Fruit fly (Drosophila melanogaster): ENCODE data around the gene CG33673.
A peak's percentile ranks its signal among the peaks of the same experiment; 100 is the strongest.

CG33673 gene

DNA sequence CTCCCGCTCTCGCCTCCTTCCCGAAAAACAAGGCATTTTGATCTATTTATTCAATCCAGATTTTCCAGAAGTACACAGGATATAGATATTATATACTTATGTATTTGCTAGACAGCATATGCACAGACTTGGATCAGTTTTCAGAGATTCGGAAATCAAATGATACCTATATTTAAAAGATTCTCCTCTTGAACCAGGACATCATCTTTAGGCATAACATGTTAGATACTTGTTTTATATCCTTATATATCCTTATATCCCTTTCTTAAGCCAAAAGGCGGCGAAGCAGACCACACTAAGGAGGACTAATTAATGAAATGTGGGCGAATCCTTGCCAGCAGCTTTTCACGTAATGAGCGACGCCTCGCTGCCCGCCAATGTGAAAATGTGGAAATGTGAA, at the start of gene CG33673:
TSS of gene CG33673 (minus strand) at position 101 of the 400 bp plus-strand sequence.
- TF ChIP-seq CTCF (optimal IDR thresholded peaks at IDR 0.05) (no peak), CG8478 (optimal IDR thresholded peaks at IDR 0.05) (no peak)

DNA sequence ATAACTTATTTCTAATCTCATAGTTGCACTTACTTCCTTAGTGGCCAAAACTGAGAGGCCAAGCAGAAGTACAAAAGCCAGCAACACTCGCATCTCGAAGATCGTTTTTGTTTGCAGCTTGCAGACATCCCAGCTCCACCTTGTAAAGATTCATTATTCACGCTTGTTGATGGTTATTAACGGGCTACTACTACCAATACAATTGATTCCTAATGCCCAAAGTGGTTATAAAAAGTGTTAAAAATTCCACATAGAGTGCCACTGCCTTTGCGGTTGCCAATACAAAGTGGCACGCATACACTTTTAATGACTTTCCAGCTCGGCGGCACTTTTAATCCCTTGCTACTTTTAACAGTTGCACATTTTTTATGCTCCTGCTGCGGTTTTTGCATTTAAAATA, 45.5 kb upstream of the CG33673 start, which contains the start of gene Obp22a:
TSS of gene Obp22a (minus strand) at position 101 of the 400 bp plus-strand sequence.
- TF ChIP-seq CTCF (optimal IDR thresholded peaks at IDR 0.05) (no peak), CG8478 (optimal IDR thresholded peaks at IDR 0.05) (no peak)

DNA sequence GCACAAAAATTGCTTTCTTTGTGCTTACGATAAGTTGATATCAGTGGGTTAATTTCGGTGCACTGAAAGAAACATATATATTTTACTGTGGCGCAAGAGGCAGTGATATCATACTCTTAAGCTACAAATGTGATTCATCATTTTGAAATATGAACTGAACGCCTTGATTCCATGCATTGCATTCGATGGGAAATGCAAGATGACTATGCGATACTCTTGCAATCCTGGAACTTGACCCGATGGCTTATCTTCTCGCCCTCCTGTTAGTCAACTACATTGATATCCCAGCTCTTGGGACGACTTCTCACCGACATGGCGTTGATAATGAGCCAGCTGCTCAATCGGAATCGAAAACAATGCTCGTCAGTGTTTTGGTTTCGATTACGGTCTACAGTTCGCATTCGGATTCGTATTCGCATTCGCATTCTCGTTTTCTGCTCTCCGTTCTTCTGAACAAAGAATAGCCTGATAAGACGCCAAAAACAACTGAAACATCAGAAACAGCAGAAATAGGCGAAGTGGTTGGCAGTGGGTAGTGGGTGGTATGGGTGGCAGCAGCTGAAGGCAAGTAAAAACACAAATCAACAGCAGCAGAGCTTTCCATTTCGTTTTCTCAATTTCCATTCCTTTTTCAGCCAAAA, 42.9 kb upstream of the CG33673 start:
- TF ChIP-seq CG8478 (optimal IDR thresholded peaks at IDR 0.05) (no peak), CTCF (optimal IDR thresholded peaks at IDR 0.05) (no peak)

DNA sequence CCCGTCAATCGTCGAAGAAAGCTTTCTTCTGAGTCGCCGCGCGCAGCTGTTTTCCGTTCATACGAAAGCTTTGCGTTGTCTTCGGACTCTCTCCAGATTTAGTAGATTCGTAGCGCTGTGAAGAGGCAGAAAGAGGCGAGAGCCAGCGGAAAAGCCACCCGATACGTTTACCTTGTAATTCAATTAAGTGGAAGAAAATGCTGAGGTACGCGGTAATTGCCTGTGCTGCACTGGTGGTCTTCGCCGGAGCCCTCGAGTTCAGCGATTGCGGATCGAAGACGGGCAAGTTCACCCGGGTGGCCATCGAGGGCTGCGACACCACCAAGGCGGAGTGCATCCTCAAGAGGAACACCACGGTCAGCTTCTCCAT, 41.6 kb upstream of the CG33673 start, which contains the start of gene Npc2a:
TSS of gene Npc2a (plus strand) at position 99 of the 370 bp plus-strand sequence.
- TF ChIP-seq CTCF (optimal IDR thresholded peaks at IDR 0.05), result no peak
- no peak for TF ChIP-seq CG8478 (optimal IDR thresholded peaks at IDR 0.05)

DNA sequence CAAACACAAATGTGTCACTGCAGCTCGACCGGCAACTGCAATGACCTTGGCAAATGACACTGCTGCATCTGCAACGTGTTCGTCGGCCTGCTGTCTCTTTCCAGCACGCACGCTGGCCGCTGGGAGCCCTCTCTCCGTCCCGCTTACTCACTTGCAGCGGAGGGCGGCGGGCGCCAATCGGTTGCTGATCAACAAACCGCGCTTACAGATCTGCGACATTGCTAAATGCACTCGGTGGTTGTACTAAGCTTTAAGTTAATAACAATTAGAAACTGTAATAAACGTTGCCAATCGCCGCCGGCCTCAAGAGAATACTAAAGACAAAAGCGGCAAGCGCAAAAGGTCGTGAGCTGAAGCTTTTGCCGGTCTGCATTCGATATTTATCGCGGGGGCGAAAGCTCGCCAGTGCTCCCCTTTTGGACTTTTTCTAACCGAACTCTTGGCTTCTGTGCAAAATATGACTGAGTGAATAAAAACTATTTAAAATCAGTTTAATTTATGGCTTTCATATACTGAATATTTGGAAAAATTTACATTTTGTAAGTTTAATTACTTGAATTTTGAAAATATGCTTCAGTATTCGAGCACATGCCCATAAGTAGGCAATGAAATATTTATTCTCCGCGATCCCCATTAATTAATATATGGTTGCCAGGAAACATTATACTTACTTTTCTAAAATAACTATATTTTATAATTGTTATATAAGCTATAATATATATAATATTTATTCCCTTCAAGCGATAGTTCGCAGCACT, 41.1 kb upstream of the CG33673 start, which contains the start of gene Got2:
TSS of gene Got2 (minus strand) at position 325 of the 758 bp plus-strand sequence.
- TF ChIP-seq CTCF (optimal IDR thresholded peaks at IDR 0.05), result no peak
- no peak for TF ChIP-seq CG8478 (optimal IDR thresholded peaks at IDR 0.05)

DNA sequence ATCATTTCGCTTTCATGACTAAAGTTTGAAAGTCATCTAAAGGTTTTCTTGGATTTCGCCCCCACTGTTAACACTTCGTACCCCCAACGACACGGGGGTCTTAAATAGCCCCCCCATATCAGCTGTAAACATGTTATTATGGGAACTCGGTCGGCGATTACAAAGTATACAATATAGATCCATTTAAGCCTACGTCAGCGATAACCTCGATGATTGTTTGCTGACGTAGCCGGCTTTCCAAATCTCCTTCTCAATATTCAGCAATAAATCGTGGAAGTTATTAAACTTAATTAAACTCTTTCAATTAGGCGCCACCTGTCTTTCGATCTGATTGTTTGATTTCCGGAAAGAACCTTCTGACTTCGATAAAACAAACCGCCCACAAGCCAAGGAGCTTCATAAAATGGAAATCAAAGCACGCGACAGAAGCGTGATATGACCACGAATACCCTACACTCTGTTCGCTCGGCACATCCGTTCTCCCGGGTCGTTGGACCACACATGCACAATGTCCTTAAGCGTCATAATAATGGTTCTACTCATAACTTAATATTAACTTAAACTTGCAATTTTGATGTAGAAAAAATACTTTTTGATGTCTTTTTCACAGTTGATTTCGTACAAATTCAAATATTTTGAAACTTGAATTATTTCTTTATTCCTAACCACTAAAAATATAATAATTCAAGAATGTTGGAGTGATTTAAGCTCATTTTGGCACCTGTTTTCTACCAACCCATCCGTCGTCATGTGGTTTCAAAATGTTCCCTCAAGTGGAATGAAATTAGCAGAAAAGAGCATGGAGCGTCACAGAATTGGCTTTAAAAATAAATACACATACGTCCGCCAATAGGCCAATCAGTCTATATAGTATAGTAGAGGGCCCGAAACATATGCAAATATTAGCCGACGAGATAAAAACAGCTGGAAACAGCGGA, 40.1 kb upstream of the CG33673 start:
- no peak for TF ChIP-seq CTCF (optimal IDR thresholded peaks at IDR 0.05)
- no peak for TF ChIP-seq CG8478 (optimal IDR thresholded peaks at IDR 0.05)

DNA sequence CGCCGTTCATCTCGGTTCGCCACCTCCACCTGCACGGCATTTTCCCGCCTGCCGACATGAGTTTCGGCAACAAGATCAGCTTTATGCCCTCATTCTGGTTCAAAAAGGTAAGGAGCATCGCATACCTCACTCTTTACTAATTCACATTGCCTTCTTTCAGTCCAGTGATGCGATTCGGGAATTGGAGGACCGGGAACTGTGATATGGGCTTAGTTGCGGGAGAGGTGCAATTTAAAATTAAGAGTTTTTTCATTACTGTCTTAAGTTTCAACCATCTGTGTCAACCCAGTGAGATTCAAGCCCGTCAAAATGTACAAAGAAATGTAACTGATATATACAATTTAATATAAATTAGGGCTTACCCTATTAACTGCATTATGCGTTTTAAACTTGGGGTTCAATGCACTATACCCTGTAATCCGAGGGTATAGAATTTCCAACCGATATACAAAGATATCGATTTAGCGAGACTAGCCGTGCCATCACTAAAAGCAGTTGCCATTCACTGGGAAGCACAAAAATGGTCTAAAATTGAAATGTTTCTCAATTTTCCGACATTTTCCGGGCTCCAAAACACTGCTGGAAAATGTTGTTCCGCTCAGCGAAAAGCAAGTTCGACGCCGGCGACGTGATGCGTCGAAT, 35.3 kb upstream of the CG33673 start, which contains the start of gene CG7289:
TSS of gene CG7289 (plus strand) at position 492 of the 642 bp plus-strand sequence.
- TF ChIP-seq CG8478 (optimal IDR thresholded peaks at IDR 0.05), result no peak
- TF ChIP-seq CTCF (optimal IDR thresholded peaks at IDR 0.05), result no peak

DNA sequence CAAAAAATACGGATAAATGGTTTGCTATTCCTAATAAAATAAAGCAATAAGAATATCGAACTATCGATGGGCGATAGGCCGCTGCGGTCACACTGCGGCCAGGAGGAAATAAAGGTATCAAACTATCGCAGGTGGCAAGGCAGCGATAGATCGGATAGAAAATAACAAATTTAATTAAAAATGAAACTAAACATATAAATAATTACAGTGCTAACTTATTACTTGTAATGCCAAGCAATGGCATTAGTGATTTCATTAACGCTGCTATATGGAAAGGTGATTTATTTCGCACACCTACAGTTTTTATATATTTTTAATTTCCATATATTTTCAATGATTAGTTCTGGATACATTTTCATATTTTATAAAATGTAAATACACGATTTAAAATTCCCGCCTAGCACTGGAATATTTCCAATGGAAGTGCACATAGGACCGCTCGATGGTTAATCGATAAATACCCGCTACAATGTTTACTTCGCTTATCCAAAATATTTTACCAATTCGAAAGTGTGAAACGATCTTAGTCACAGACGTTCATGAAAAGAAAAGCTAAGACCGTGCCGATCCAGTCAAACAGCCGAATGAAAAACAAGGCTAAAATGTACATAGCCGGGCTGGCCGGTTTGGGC, 34.3 kb upstream of the CG33673 start, which contains the start of the genes CG15356 and CG15362:
TSS of gene CG15356 (minus strand) at position 48 of the 632 bp plus-strand sequence.
TSS of gene CG15362 (plus strand) at position 469 of the 632 bp plus-strand sequence.
- TF ChIP-seq CG8478 (optimal IDR thresholded peaks at IDR 0.05) (no peak), CTCF (optimal IDR thresholded peaks at IDR 0.05) (no peak)

DNA sequence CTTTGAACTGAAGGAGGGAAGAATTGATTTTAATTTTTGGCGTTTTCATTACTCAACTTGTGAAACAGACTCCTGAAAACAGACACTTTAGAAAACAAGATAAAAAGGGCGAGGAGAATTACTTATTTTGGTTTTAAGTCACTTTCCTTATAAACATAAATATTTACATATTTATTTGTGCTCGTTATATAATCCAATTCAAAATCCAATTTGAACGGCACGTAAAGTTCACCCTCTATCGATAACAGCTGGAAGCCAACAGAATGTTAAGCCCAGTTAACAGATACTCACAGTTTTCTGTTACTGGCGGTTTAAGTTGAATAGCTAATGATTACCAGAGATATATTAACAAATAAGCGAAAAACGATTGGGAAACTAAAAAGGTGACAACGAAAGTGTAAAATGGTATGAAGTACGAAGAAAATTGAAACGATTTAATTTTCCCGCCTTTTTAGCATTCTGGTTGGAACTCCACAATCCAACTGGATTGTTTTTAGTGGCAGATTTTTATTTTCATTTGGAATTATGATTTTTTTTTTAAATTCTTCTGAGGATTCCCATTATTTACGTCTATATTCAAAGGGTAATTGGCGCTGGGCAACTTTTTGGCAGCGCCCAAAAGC, 32.8 kb upstream of the CG33673 start:
- no peak for TF ChIP-seq CG8478 (optimal IDR thresholded peaks at IDR 0.05)
- TF ChIP-seq CTCF (optimal IDR thresholded peaks at IDR 0.05), result no peak

DNA sequence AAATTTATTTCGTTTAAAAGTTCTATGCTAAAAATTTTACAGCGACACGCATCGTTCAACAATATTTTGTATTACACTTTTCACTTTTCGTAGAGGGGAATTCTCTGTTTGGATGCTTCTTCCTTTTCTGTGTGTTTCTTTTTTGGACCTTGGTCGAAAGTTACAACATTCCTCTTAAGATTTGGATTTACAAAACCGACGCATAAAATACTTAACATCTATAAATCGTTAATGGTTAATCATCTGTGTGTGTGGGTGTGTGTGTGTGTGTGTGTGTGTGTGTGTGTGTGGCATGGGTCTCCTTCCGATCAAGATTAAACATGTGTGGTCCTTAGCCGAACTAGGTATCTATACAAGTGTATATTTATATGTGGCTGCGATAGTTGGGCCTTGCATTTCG, 28.9 kb upstream of the CG33673 start:
- TF ChIP-seq CTCF (optimal IDR thresholded peaks at IDR 0.05) (no peak), CG8478 (optimal IDR thresholded peaks at IDR 0.05) (no peak)

DNA sequence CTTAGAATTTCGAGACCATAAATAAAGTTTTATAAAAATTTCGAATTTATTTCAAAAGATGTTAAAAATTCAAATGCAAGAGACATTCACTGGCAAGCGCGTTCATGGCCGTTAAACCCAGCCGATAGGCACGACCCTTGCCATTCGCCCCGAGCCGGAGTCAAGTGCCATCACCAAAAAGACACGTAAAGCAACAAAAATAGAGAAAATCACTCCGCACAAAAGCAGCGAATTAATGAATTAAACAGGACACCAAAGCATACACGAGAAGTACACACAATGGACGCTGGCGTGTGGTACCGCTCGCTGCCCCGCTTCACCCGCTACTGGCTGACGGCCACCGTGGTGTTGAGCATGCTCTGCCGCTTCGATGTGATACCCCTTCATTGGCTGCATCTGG, 27.4 kb upstream of the CG33673 start, which contains the start of gene Der-1:
TSS of gene Der-1 (plus strand) at position 1 of the 400 bp plus-strand sequence.
- TF ChIP-seq CTCF (optimal IDR thresholded peaks at IDR 0.05) (peak; percentile 20 to 25), CG8478 (optimal IDR thresholded peaks at IDR 0.05) (no peak)

DNA sequence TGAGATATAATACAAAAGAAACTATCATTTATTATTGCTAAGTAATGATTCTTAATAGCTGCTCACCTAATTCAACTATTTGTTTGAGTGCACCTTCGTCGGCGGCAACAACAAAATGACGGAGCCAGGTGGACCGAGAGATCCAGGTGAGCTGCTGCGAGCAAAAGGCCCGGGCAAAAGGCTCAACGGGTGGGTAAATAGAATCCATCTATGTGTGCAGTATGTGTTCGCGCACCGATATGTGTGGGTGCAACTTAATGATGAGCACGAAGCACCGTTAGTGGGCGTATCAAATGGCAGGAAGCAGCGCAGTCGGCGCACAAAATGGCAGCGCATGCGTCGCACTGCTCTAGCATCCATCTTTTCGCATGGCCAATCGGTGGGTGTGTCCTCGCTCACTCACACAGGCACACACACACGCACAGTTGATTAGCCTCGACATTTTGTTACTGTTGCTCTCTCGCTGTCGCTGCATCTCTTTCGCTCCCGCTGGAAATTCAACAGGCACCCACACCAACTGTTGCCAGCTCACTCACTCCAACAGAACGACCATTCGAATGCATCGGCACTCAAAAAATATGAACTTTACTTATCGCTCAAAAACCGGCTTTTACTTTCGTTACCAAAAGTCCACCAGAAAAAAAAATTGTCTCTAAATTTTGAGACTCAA, 26.1 kb upstream of the CG33673 start:
- TF ChIP-seq CTCF (optimal IDR thresholded peaks at IDR 0.05) (peak; percentile 27 to 49), CG8478 (optimal IDR thresholded peaks at IDR 0.05) (peak; percentile 49)

Data from S2 (cell line).